Fruit fly (Drosophila melanogaster): Measurements from ENCODE around the gene Sf3b5.
A peak's percentile ranks its signal among the peaks of the same experiment; 100 is the strongest.

Gene Sf3b5

DNA sequence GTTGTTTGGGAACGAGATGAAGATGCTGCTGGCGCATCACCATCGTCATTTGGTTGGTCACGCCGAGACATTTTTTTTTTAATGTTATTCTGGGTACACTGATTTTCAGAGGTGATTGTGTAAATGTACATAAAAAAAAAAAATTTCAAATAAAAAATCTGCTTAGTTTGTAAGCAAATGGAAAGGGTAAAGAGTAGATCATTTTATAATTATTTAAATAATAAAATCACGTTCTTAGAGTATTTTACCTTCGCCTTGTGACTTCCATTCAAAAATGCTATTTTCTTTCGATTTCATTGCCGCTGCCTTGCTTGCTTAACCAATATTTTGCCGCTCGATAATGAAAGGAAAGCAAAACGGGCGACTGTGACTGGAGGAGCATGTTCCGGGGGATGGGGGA lies 36.4 kb downstream of the Sf3b5 start (continued):
- TF ChIP-seq fu2 (GFP tag; optimal IDR thresholded peaks at IDR 0.05) (no peak), H2.0 (GFP tag; IDR thresholded peaks at IDR 0.05) (no peak), odd (GFP tag; optimal IDR thresholded peaks at IDR 0.05) (no peak), Opbp (GFP tag; IDR thresholded peaks at IDR 0.05; ENCODE audit: partially characterized antibody) (no peak), zfh2 (GFP tag; optimal IDR thresholded peaks at IDR 0.05) (no peak), Blimp-1 (GFP tag; optimal IDR thresholded peaks at IDR 0.05) (peak; percentile 79), CG15696 (tag; optimal IDR thresholded peaks at IDR 0.05) (no peak), CG8944 (GFP tag; optimal IDR thresholded peaks at IDR 0.05) (no peak), CG1024 (GFP tag; IDR thresholded peaks at IDR 0.05) (peak; percentile 22; the same call in 1 of the 2 replicates), CG9215 (GFP tag; IDR thresholded peaks at IDR 0.05) (no peak), E2f2 (GFP tag; IDR thresholded peaks at IDR 0.05) (0 out of 2 replicates have a peak, but pooled peaks have one; percentile 10), sug (tag; optimal IDR thresholded peaks at IDR 0.05) (no peak), ATbp (GFP tag; optimal IDR thresholded peaks at IDR 0.05) (peak; percentile 55), CG7357 (GFP tag; IDR thresholded peaks at IDR 0.05) (peak; percentile 34; the same call in 1 of the 3 replicates), CG1602 (GFP tag; optimal IDR thresholded peaks at IDR 0.05) (peak; percentile 14), sisA (GFP tag; IDR thresholded peaks at IDR 0.05) (peak; percentile 40), slou (GFP tag; optimal IDR thresholded peaks at IDR 0.05) (no peak), slbo (GFP tag; IDR thresholded peaks at IDR 0.05) (no peak), seq (GFP tag; IDR thresholded peaks at IDR 0.05) (no peak), bigmax (GFP tag; optimal IDR thresholded peaks at IDR 0.05) (no peak), unpg (GFP tag; optimal IDR thresholded peaks at IDR 0.05) (peak; percentile 41), slp2 (GFP tag; optimal IDR thresholded peaks at IDR 0.05) (no peak), bab2 (GFP tag; optimal IDR thresholded peaks at IDR 0.05) (no peak), Dip2 (GFP tag; IDR thresholded peaks at IDR 0.05) (no peak), Dll (GFP tag; IDR thresholded peaks at IDR 0.05; ENCODE audit: partially characterized antibody) (no peak), Hr78 (GFP tag; optimal IDR thresholded peaks at IDR 0.05) (no peak), CG9932 (GFP tag; IDR thresholded peaks at IDR 0.05) (no peak), esg (GFP tag; conservative IDR thresholded peaks at IDR 0.05) (0 out of 2 replicates have a peak, but pooled peaks have one; percentile 23), Lim3 (GFP tag; IDR thresholded peaks at IDR 0.05) (no peak), Chrac-16 (GFP tag; optimal IDR thresholded peaks at IDR 0.05) (no peak), CG9437 (GFP tag; optimal IDR thresholded peaks at IDR 0.05) (peak; percentile 14), ase (GFP tag; IDR thresholded peaks at IDR 0.05) (peak; percentile 23; the same call in 1 of the 3 replicates), CG3726 (GFP tag; IDR thresholded peaks at IDR 0.05) (no peak), Bgb (GFP tag; IDR thresholded peaks at IDR 0.05; ENCODE audit: partially characterized antibody) (no peak), CG13894 (tag; optimal IDR thresholded peaks at IDR 0.05) (no peak), CG15514 (GFP tag; optimal IDR thresholded peaks at IDR 0.05) (no peak), scrt (GFP tag; optimal IDR thresholded peaks at IDR 0.05) (no peak), CG31388 (GFP tag; optimal IDR thresholded peaks at IDR 0.05) (no peak), dati (GFP tag; IDR thresholded peaks at IDR 0.05) (no peak), maf-S (GFP tag; optimal IDR thresholded peaks at IDR 0.05) (no peak), CG4404 (GFP tag; IDR thresholded peaks at IDR 0.05) (no peak), Kr (GFP tag; optimal IDR thresholded peaks at IDR 0.05) (no peak), C15 (GFP tag; IDR thresholded peaks at IDR 0.05) (0 out of 3 replicates have a peak, but pooled peaks have one; percentile 31), CG10543 (GFP tag; optimal IDR thresholded peaks at IDR 0.05) (no peak), CG8478 (optimal IDR thresholded peaks at IDR 0.05) (no peak), CG7839 (tag; optimal IDR thresholded peaks at IDR 0.05) (peak; percentile 35), CrebB (tag; optimal IDR thresholded peaks at IDR 0.05) (no peak), Taf1 (GFP tag; IDR thresholded peaks at IDR 0.05) (no peak), CG10209 (GFP tag; optimal IDR thresholded peaks at IDR 0.05) (peak; percentile 16), cas (GFP tag; IDR thresholded peaks at IDR 0.05) (no peak), CG7745 (tag; optimal IDR thresholded peaks at IDR 0.05) (no peak), CG42726 (GFP tag; IDR thresholded peaks at IDR 0.05; ENCODE audit: partially characterized antibody) (no peak)

All from whole organism, embryonic.